Worm (Caenorhabditis elegans): ENCODE results near the gene eif-1.
A peak's percentile ranks its signal among the peaks of the same experiment; 100 is the strongest.

Gene eif-1

DNA sequence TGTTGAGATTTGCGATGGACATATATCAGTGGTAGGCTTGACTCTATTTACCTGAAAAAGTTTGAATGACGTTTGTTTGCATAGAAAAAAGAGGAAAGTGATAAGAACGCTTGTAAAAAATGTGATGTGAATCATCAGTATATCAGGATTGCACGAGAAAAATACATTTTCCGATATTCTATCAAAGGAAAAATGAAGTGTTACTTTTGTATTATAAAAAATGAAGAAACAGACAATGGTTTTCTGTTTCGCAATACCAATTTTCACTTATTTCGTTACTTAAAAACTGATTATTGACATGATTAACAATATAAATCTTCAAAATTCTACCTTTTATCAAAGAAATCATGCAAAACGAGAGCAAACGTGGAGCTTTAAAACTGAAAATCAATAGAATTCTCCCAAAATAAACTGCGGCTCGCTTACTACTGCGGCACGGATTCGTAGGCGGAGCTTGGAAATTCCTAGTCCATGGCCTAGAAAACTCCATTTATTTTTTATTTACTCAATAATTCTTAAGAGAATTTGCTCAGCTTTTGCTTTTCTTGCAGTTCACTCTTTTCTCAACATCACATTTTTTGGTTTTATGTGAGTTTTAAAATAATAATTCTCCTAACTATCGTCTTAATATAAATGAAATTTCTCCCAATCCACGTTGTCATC lies at the start of gene eif-1, which contains the start of gene vps-24:
TSS of gene eif-1 (minus strand) at position 51 of the 663 bp plus-strand sequence.
TSS of gene vps-24 (plus strand) at position 469 of the 663 bp plus-strand sequence.
- TF ChIP-seq ama-1 (optimal IDR thresholded peaks at IDR 0.05), result no peak
- peak; percentile 46 for TF ChIP-seq nhr-47 (tag; optimal IDR thresholded peaks at IDR 0.05)
- no peak for TF ChIP-seq fkh-10 (GFP tag; optimal IDR thresholded peaks at IDR 0.05)
- TF ChIP-seq fkh-8 (tag; optimal IDR thresholded peaks at IDR 0.05), result peak; percentile 16
- TF ChIP-seq nhr-84 (tag; optimal IDR thresholded peaks at IDR 0.05), result no peak
- peak; percentile 55 for TF ChIP-seq nhr-71 (tag; optimal IDR thresholded peaks at IDR 0.05)
- no peak for TF ChIP-seq ceh-63 (GFP tag; optimal IDR thresholded peaks at IDR 0.05)
- peak; percentile 62 for TF ChIP-seq ceh-90 (tag; optimal IDR thresholded peaks at IDR 0.05)
- TF ChIP-seq tbx-2 (tag; optimal IDR thresholded peaks at IDR 0.05), result peak; percentile 47
- TF ChIP-seq vab-15 (tag; optimal IDR thresholded peaks at IDR 0.05), result no peak
- peak; percentile 47 for TF ChIP-seq snu-23 (GFP tag; optimal IDR thresholded peaks at IDR 0.05)
- peak; percentile 53 to 74 for TF ChIP-seq lsy-2 (tag; optimal IDR thresholded peaks at IDR 0.05)
- peak; percentile 27 for TF ChIP-seq nhr-20 (tag; optimal IDR thresholded peaks at IDR 0.05)
- peak; percentile 24 for TF ChIP-seq F16B12.6 (tag; optimal IDR thresholded peaks at IDR 0.05)
- peak; percentile 39; the same call in 1 of the 2 replicates for TF ChIP-seq isw-1 (GFP tag; IDR thresholded peaks at IDR 0.05)
- TF ChIP-seq xbp-1 (tag; optimal IDR thresholded peaks at IDR 0.05), result peak; percentile 29
- no peak for TF ChIP-seq unc-98 (GFP tag; IDR thresholded peaks at IDR 0.05)
- TF ChIP-seq lin-13 (GFP tag; optimal IDR thresholded peaks at IDR 0.05), result peak; percentile 17
- no peak for TF ChIP-seq lin-39 (tag; optimal IDR thresholded peaks at IDR 0.05)
- no peak for TF ChIP-seq zag-1 (tag; optimal IDR thresholded peaks at IDR 0.05)
- TF ChIP-seq swsn-7 (tag; optimal IDR thresholded peaks at IDR 0.05), result peak; percentile 12
- TF ChIP-seq nhr-90 (tag; optimal IDR thresholded peaks at IDR 0.05; ENCODE audit: poor library complexity), result no peak
- TF ChIP-seq zip-4 (GFP tag; optimal IDR thresholded peaks at IDR 0.05), result no peak
- peak; percentile 49 for TF ChIP-seq lin-14 (GFP tag; optimal IDR thresholded peaks at IDR 0.05)
- no peak for TF ChIP-seq unc-86 (tag; optimal IDR thresholded peaks at IDR 0.05)
- peak; percentile 58 for TF ChIP-seq lir-3 (tag; optimal IDR thresholded peaks at IDR 0.05; ENCODE audit: poor library complexity)
- peak; percentile 30 for TF ChIP-seq dsc-1 (tag; optimal IDR thresholded peaks at IDR 0.05)
- peak; percentile 62 to 65 for TF ChIP-seq lin-35 (GFP tag; optimal IDR thresholded peaks at IDR 0.05)
- peak; percentile 34 for TF ChIP-seq mep-1 (tag; optimal IDR thresholded peaks at IDR 0.05)
- TF ChIP-seq ztf-11 (tag; optimal IDR thresholded peaks at IDR 0.05), result no peak
- TF ChIP-seq nhr-85 (tag), result peak; percentile 64
- TF ChIP-seq C16A3.4 (tag; optimal IDR thresholded peaks at IDR 0.05), result peak; percentile 30
- TF ChIP-seq fkh-4 (tag; optimal IDR thresholded peaks at IDR 0.05; ENCODE audit: borderline replicate concordance), result no peak
- TF ChIP-seq mab-9 (GFP tag; IDR thresholded peaks at IDR 0.05), result no peak
- TF ChIP-seq ceh-82 (tag; optimal IDR thresholded peaks at IDR 0.05), result peak in 1 of 3 experiments; percentile 65
- peak; percentile 56 for TF ChIP-seq lin-15B (tag; optimal IDR thresholded peaks at IDR 0.05)
- peak; percentile 12 for TF ChIP-seq blmp-1 (tag; optimal IDR thresholded peaks at IDR 0.05)
- no peak for TF ChIP-seq nhr-12 (tag; optimal IDR thresholded peaks at IDR 0.05)
- TF ChIP-seq rnt-1 (tag; optimal IDR thresholded peaks at IDR 0.05), result peak; percentile 65
- peak; percentile 29 for TF ChIP-seq snpc-4 (tag; optimal IDR thresholded peaks at IDR 0.05)
- no peak for TF ChIP-seq sptf-1 (tag; optimal IDR thresholded peaks at IDR 0.05)
- no peak for TF ChIP-seq C04F5.9 (tag; optimal IDR thresholded peaks at IDR 0.05)
- TF ChIP-seq dpl-1 (GFP tag; optimal IDR thresholded peaks at IDR 0.05), result peak; percentile 55 to 77 (median 59)
- TF ChIP-seq efl-3 (GFP tag; optimal IDR thresholded peaks at IDR 0.05), result no peak
- TF ChIP-seq irx-1 (tag; optimal IDR thresholded peaks at IDR 0.05), result peak; percentile 30
- TF ChIP-seq skn-1 (tag; optimal IDR thresholded peaks at IDR 0.05), result peak; percentile 2
- TF ChIP-seq efl-1 (optimal IDR thresholded peaks at IDR 0.05), result peak; percentile 57 to 64
- peak; percentile 72 to 95 for TF ChIP-seq efl-1 (GFP tag; optimal IDR thresholded peaks at IDR 0.05 in 1 of 2)
